Worm (Caenorhabditis elegans) whole organism, young adult: ENCODE data around the gene ZC196.9.

ENCODE experiments used
- C06A6.2 ChIP-seq: fragments of 200-800 bp; sonication (Bioruptor generic); conservative IDR thresholded peaks from 2 replicates; pipeline ENCODE4 v1.3.6; 2022; ENCODE audit warnings: missing genetic modification characterization, missing compliant biosample characterization
- C17E4.6 ChIP-seq: fragments of 200-800 bp; sonication (Bioruptor generic); IDR thresholded peaks from 2 replicates; pipeline ENCODE4 v1.3.6; 2022; ENCODE audit warnings: missing genetic modification reagents, missing genetic modification characterization, missing compliant biosample characterization
- F22D6.2 ChIP-seq: sonication (generic microtip); optimal IDR thresholded peaks from 2 replicates; lab custom pipeline; 2016; ENCODE audit warnings: mild to moderate bottlenecking, missing genetic modification characterization, missing compliant biosample characterization
- F37B4.10 ChIP-seq: fragments of 200-800 bp; sonication (Bioruptor generic); IDR thresholded peaks from 2 replicates; pipeline ENCODE4 v1.3.6; 2022; ENCODE audit warnings: missing genetic modification characterization, missing compliant biosample characterization
- F39B2.1 ChIP-seq: fragments of 200-800 bp; sonication (Bioruptor generic); IDR thresholded peaks from 2 replicates; pipeline ENCODE4 v1.3.6; 2022; ENCODE audit warnings: missing genetic modification reagents, missing genetic modification characterization, missing compliant biosample characterization
- F57C9.4 ChIP-seq: sonication (generic microtip); optimal IDR thresholded peaks from 2 replicates; lab custom pipeline; 2017; ENCODE audit warnings: mild to moderate bottlenecking, missing genetic modification characterization, missing compliant biosample characterization
- K12H6.12 ChIP-seq: fragments of 200-800 bp; sonication (Bioruptor generic); optimal IDR thresholded peaks from 2 replicates; lab custom pipeline; 2018; ENCODE audit warnings: mild to moderate bottlenecking, missing genetic modification characterization, missing compliant biosample characterization
- Y56A3A.18 ChIP-seq: fragments of 200-800 bp; sonication (Bioruptor generic); IDR thresholded peaks from 2 replicates; pipeline ENCODE4 v1.3.6; 2022; ENCODE audit warnings: missing genetic modification reagents, missing genetic modification characterization, missing compliant biosample characterization
- akir-1 ChIP-seq: fragments of 200-800 bp; sonication (Bioruptor generic); optimal IDR thresholded peaks from 2 replicates; lab custom pipeline; 2018; ENCODE audit warnings: mild to moderate bottlenecking, missing genetic modification characterization, moderate library complexity, missing compliant biosample characterization
- aptf-3 ChIP-seq: fragments of 200-800 bp; sonication (Bioruptor generic); IDR thresholded peaks from 2 replicates; pipeline ENCODE4 v1.3.6; 2022; ENCODE audit warnings: missing genetic modification characterization, missing compliant biosample characterization
- attf-3 ChIP-seq: fragments of 200-800 bp; sonication (Bioruptor generic); conservative IDR thresholded peaks from 2 replicates; pipeline ENCODE4 v1.3.6; 2022; ENCODE audit warnings: missing genetic modification reagents, missing genetic modification characterization, missing compliant biosample characterization
- bed-1 ChIP-seq: fragments of 200-800 bp; sonication (Bioruptor generic); IDR thresholded peaks from 2 replicates; pipeline ENCODE4 v1.3.6; 2022; ENCODE audit warnings: missing genetic modification reagents, missing genetic modification characterization, missing compliant biosample characterization
- ceh-100 ChIP-seq: fragments of 200-800 bp; sonication (Bioruptor generic); IDR thresholded peaks from 2 replicates; pipeline ENCODE4 v1.3.6; 2022; ENCODE audit warnings: missing genetic modification reagents, missing genetic modification characterization, missing compliant biosample characterization
- chd-7 ChIP-seq: sonication (generic microtip); optimal IDR thresholded peaks from 2 replicates; lab custom pipeline; 2016; ENCODE audit warnings: mild to moderate bottlenecking, missing genetic modification characterization, moderate library complexity, missing compliant biosample characterization
- dpl-1 ChIP-seq: fragments of 150-350 bp; optimal IDR thresholded peaks from 2 replicates; lab custom pipeline; 2014; ENCODE audit warnings: missing biosample characterization, missing genetic modification reagents, missing genetic modification characterization
- hrde-1 ChIP-seq: sonication (generic microtip); optimal IDR thresholded peaks from 2 replicates; lab custom pipeline; 2016; ENCODE audit warnings: missing genetic modification characterization, mild to moderate bottlenecking, missing compliant biosample characterization, moderate library complexity, missing genotype, missing genetic modification reagents, borderline replicate concordance
- lag-1 ChIP-seq: fragments of 200-800 bp; sonication (Bioruptor generic); IDR thresholded peaks from 2 replicates; pipeline ENCODE4 v1.3.6; 2022; ENCODE audit warnings: missing genetic modification reagents, missing genetic modification characterization, missing compliant biosample characterization
- lin-35 ChIP-seq, 3 experiments: fragments of 150-350 bp in 2 of 3; sonication (generic microtip) in 1 of 3; optimal IDR thresholded peaks; 2 replicates each; lab custom pipeline; 2014 to 2018; ENCODE audit warnings: missing biosample characterization in 3 of 3, missing genetic modification characterization in 3 of 3, missing genetic modification reagents in 3 of 3
- madf-8 ChIP-seq: fragments of 200-800 bp; sonication (Bioruptor generic); conservative IDR thresholded peaks from 2 replicates; pipeline ENCODE4 v1.3.6; 2022; ENCODE audit warnings: missing genetic modification reagents, missing genetic modification characterization, missing compliant biosample characterization
- mes-4 ChIP-seq: sonication (generic microtip); optimal IDR thresholded peaks from 2 replicates; lab custom pipeline; 2016; ENCODE audit warnings: missing genotype, missing genetic modification characterization, missing compliant biosample characterization
- nhr-27 ChIP-seq: fragments of 200-800 bp; sonication (Bioruptor generic); optimal IDR thresholded peaks from 2 replicates; lab custom pipeline; 2018; ENCODE audit warnings: mild to moderate bottlenecking, missing genetic modification characterization, moderate library complexity, missing compliant biosample characterization
- nhr-80 ChIP-seq: sonication (generic microtip); optimal IDR thresholded peaks from 2 replicates; lab custom pipeline; 2016; ENCODE audit warnings: missing genetic modification characterization, missing compliant biosample characterization
- sea-2 ChIP-seq: fragments of 200-800 bp; sonication (Bioruptor generic); IDR thresholded peaks from 2 replicates; pipeline ENCODE4 v1.3.6; 2022; ENCODE audit warnings: missing genetic modification characterization, missing compliant biosample characterization
- snpc-1.1 ChIP-seq: sonication (generic microtip); optimal IDR thresholded peaks from 2 replicates; lab custom pipeline; 2017; ENCODE audit warnings: missing genetic modification characterization, mild to moderate bottlenecking, missing compliant biosample characterization, antibody characterized with exemption, moderate library complexity, missing genotype, missing genetic modification reagents; ENCODE audit not compliant: insufficient read depth
- snpc-4 ChIP-seq, 5 experiments: fragments of 150-350 bp in 1 of 5; sonication (generic microtip) in 4 of 5; optimal IDR thresholded peaks; 2 replicates each; lab custom pipeline; 2014 to 2018; ENCODE audit warnings: missing genetic modification characterization in 5 of 5, missing biosample characterization in 3 of 5, antibody characterized with exemption in 2 of 5, mild to moderate bottlenecking in 2 of 5, missing compliant biosample characterization in 2 of 5, missing genotype in 2 of 5, moderate library complexity in 2 of 5, missing genetic modification reagents in 1 of 5
- tbp1 ChIP-seq: fragments of 200-800 bp; sonication (Bioruptor generic); optimal IDR thresholded peaks from 2 replicates; lab custom pipeline; 2018; ENCODE audit warnings: mild to moderate bottlenecking, missing genetic modification characterization, missing compliant biosample characterization
- xnd-1 ChIP-seq: sonication (generic microtip); optimal IDR thresholded peaks from 2 replicates; lab custom pipeline; 2016; ENCODE audit warnings: missing genotype, missing genetic modification reagents, missing genetic modification characterization, missing compliant biosample characterization
- zfh-2 ChIP-seq: fragments of 200-800 bp; sonication (Bioruptor generic); conservative IDR thresholded peaks from 2 replicates; pipeline ENCODE4 v1.3.6; 2022; ENCODE audit warnings: missing genetic modification reagents, missing genetic modification characterization, missing compliant biosample characterization
- ztf-18 ChIP-seq: sonication (generic microtip); optimal IDR thresholded peaks from 2 replicates; lab custom pipeline; 2016; ENCODE audit warnings: missing genotype, mild to moderate bottlenecking, missing genetic modification characterization, missing compliant biosample characterization
- ztf-25 ChIP-seq: fragments of 200-800 bp; sonication (Bioruptor generic); IDR thresholded peaks from 2 replicates; pipeline ENCODE4 v1.3.6; 2022; ENCODE audit warnings: missing genetic modification reagents, missing genetic modification characterization, missing compliant biosample characterization

Gene ZC196.9

DNA sequence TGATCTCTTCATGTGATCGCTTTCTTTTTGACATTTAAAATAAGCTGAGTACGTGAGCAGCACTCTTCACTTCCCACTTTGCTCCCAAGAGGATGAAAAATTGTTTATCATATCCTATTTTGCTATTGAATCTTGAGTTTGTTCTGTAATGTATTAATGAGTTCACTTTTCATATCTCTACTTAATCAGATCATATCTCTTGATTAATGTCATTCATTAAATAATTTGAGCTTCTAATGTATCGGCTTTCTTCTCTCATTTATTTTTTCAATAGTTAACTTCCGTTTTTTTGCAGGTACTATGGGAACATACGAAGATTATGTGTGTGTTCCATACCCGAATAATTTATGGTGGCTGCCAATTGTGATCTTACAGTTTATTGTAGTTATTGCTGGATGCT is 45.9 kb downstream of the ZC196.9 start, which contains the start of gene ZC190.2:
ZC190.2 (plus strand) TSS at position 301 of the 400 bp plus-strand sequence.
- TF ChIP-seq tbp1 (GFP tag; lab: Kevin White, UChicago) (no peak), K12H6.12 (tag; lab: Kevin White, UChicago) (no peak), snpc-4 (GFP tag; optimal IDR thresholded peaks at IDR 0.05; lab: Kevin White, UChicago) (no peak), snpc-4 (tag; optimal IDR thresholded peaks at IDR 0.05; lab: Kevin White, UChicago) (no peak), madf-8 (no peak), mes-4 (tag; lab: Kevin White, UChicago) (no peak), sea-2 (GFP tag; lab: Robert Waterston, UW) (no peak), akir-1 (GFP tag; lab: Kevin White, UChicago) (no peak)

DNA sequence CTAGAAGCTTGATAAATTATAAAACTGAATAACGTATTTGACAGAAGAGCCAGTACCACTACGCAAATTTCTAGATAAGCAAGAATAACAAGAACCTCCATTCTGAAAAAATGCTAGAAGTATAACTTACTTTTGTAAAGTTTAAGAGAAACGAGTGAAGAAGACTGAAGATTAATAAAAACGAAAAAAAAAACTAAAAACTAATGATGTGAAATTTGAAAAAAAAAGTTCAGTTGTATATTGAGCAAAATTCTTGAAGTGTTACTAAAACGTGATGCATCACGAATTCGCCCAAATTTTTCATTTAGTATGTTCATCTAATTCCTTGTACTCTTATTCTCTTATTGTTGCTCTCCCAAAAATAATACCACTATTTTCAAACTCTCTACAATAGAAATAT is 49.8 kb downstream of the ZC196.9 start, which contains the start of gene ZC190.6:
ZC190.6 (minus strand) TSS at position 101 of the 400 bp plus-strand sequence.
- no peak for TF ChIP-seq Y56A3A.18 (GFP tag; lab: Robert Waterston, UW)
- no peak for TF ChIP-seq nhr-27
- no peak for TF ChIP-seq lag-1
- no peak for TF ChIP-seq xnd-1 (tag; lab: Kevin White, UChicago)
- no peak for TF ChIP-seq akir-1 (GFP tag; lab: Kevin White, UChicago)
- TF ChIP-seq F57C9.4 (tag; lab: Kevin White, UChicago) = no peak
- TF ChIP-seq, all 124 proteins: peak for 0

DNA sequence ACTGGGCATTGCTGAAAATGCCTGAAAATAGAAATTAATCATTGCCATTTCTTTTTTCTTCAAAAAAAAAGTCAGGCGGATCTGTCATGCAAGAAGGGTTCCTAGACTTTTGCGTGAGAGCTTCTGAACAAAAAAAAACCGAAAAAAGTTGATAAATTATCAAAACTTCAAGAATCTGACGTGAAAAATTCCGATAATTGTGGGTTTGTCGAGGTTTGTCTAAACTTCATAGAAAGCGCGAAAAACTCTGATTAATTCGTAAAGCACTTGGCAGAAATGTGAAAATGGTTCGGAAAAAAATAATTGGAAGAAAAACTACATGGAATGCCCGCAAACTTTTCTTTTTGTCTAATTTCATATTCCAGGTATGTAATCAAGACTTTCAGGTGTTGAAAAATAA is 53.5 kb downstream of the ZC196.9 start, which contains the start of gene ZC190.5:
ZC190.5 (minus strand) TSS at position 101 of the 400 bp plus-strand sequence.
- TF ChIP-seq F37B4.10 (GFP tag; lab: Robert Waterston, UW) = no peak
- TF ChIP-seq F22D6.2 (tag; lab: Kevin White, UChicago) = no peak
- no peak for TF ChIP-seq F39B2.1
- TF ChIP-seq ztf-25 (GFP tag; lab: Robert Waterston, UW) = no peak
- TF ChIP-seq bed-1 (GFP tag; lab: Robert Waterston, UW) = no peak
- no peak for TF ChIP-seq snpc-1.1 (tag; lab: Kevin White, UChicago)
- no peak for TF ChIP-seq dpl-1 (GFP tag; lab: Kevin White, UChicago)
- TF ChIP-seq lin-35 (GFP tag; optimal IDR thresholded peaks at IDR 0.05; lab: Kevin White, UChicago) = no peak
- no peak for TF ChIP-seq ztf-18 (tag; lab: Kevin White, UChicago)
- no peak for TF ChIP-seq C06A6.2 (GFP tag; lab: Robert Waterston, UW)
- no peak for TF ChIP-seq chd-7 (tag; lab: Kevin White, UChicago)
- no peak for TF ChIP-seq C17E4.6
- no peak for TF ChIP-seq zfh-2
- no peak for TF ChIP-seq aptf-3 (GFP tag; lab: Robert Waterston, UW)
- no peak for TF ChIP-seq nhr-80 (tag; lab: Kevin White, UChicago)
- no peak for TF ChIP-seq hrde-1 (tag; lab: Kevin White, UChicago)
- TF ChIP-seq ceh-100 (GFP tag; lab: Robert Waterston, UW) = no peak
- no peak for TF ChIP-seq attf-3 (GFP tag; lab: Robert Waterston, UW)
